Worm (Caenorhabditis elegans) whole organism, L4/young adult: ENCODE measurements around the gene D1046.2.

ENCODE experiments used
- dao-5 ChIP-seq: sonication (generic microtip); optimal IDR thresholded peaks from 2 replicates; lab custom pipeline; 2016; ENCODE audit warnings: missing genotype, missing genetic modification characterization, moderate library complexity, missing compliant biosample characterization
- him-1 ChIP-seq: sonication (generic microtip); optimal IDR thresholded peaks from 2 replicates; lab custom pipeline; 2016; ENCODE audit warnings: missing genotype, missing genetic modification reagents, missing genetic modification characterization, missing compliant biosample characterization

ce11 chrIV:8892558-8892957 lies 33.3 kb downstream of the D1046.2 start, which contains the start of gene C27B7.2:
- TF ChIP-seq him-1 (tag; lab: Kevin White, UChicago) (no peak), dao-5 (tag; lab: Kevin White, UChicago) (no peak)
